Fruit fly (Drosophila melanogaster) whole organism, embryonic: ENCODE data around the gene Gcna.

Source experiments
- Abd-B ChIP-seq: fragments of 200-800 bp; sonication (Bioruptor generic); optimal IDR thresholded peaks from 2 replicates; lab custom pipeline; 2018; ENCODE audit warnings: missing biosample characterization, mild to moderate bottlenecking, missing genetic modification characterization, moderate library complexity
- Asciz ChIP-seq: fragments of 200-800 bp; sonication (Bioruptor generic); optimal IDR thresholded peaks from 2 replicates; lab custom pipeline; 2017; ENCODE audit warnings: missing biosample characterization, mild to moderate bottlenecking, missing genetic modification characterization, missing genetic modification reagents
- CG10147 ChIP-seq: fragments of 200-800 bp; sonication (Bioruptor generic); optimal IDR thresholded peaks from 2 replicates; lab custom pipeline; 2019; ENCODE audit warnings: missing biosample characterization, mild to moderate bottlenecking, missing genetic modification characterization, moderate library complexity
- CG1024 ChIP-seq: fragments of 200-800 bp; sonication (Bioruptor generic); IDR thresholded peaks from 2 replicates; pipeline ENCODE4 v1.3.6; 2022; ENCODE audit warnings: missing biosample characterization, missing genetic modification characterization
- CG10274 ChIP-seq: fragments of 200-800 bp; sonication (Bioruptor generic); optimal IDR thresholded peaks from 3 replicates; lab custom pipeline; 2017; ENCODE audit warnings: missing biosample characterization, mild to moderate bottlenecking, missing genetic modification characterization
- CG12155 ChIP-seq: fragments of 200-800 bp; sonication (Bioruptor generic); optimal IDR thresholded peaks from 3 replicates; lab custom pipeline; 2016; ENCODE audit warnings: missing biosample characterization, missing genetic modification characterization
- CG12236 ChIP-seq: fragments of 200-800 bp; sonication (Bioruptor generic); optimal IDR thresholded peaks from 2 replicates; lab custom pipeline; 2016; ENCODE audit warnings: missing biosample characterization, missing genetic modification characterization
- CG12299 ChIP-seq: fragments of 200-800 bp; sonication (Bioruptor generic); optimal IDR thresholded peaks from 2 replicates; lab custom pipeline; 2018; ENCODE audit warnings: missing biosample characterization, mild to moderate bottlenecking, missing genetic modification characterization
- CG1529 ChIP-seq: fragments of 200-800 bp; sonication (Bioruptor generic); optimal IDR thresholded peaks from 3 replicates; lab custom pipeline; 2018; ENCODE audit warnings: missing biosample characterization, missing genetic modification characterization
- CG15479 ChIP-seq: fragments of 200-800 bp; sonication (Bioruptor generic); optimal IDR thresholded peaks from 3 replicates; lab custom pipeline; 2019; ENCODE audit warnings: missing biosample characterization, mild to moderate bottlenecking, missing genetic modification characterization, moderate library complexity
- CG17359 ChIP-seq: fragments of 200-800 bp; sonication (Bioruptor generic); optimal IDR thresholded peaks from 3 replicates; lab custom pipeline; 2018; ENCODE audit warnings: missing biosample characterization, mild to moderate bottlenecking, missing genetic modification characterization, moderate library complexity
- CG2199 ChIP-seq: fragments of 200-800 bp; sonication (Bioruptor generic); IDR thresholded peaks from 3 replicates; pipeline ENCODE4 v1.3.6; 2022; ENCODE audit warnings: missing biosample characterization, missing genetic modification characterization
- CG32532 ChIP-seq: fragments of 200-800 bp; sonication (Bioruptor generic); IDR thresholded peaks from 2 replicates; pipeline ENCODE4 v1.3.6; 2022; ENCODE audit warnings: missing biosample characterization, missing genetic modification characterization
- CG33557 ChIP-seq: fragments of 200-800 bp; sonication (Bioruptor generic); optimal IDR thresholded peaks from 2 replicates; lab custom pipeline; 2019; ENCODE audit warnings: missing biosample characterization, mild to moderate bottlenecking, missing genetic modification characterization, moderate library complexity
- CG3726 ChIP-seq: fragments of 200-800 bp; sonication (Bioruptor generic); IDR thresholded peaks from 3 replicates; pipeline ENCODE4, ENCODE4 v1.3.6; 2022; ENCODE audit warnings: missing biosample characterization, missing genetic modification characterization
- CG4282 ChIP-seq: fragments of 200-800 bp; sonication (Bioruptor generic); optimal IDR thresholded peaks from 2 replicates; lab custom pipeline; 2016; ENCODE audit warnings: missing biosample characterization, missing genetic modification characterization
- CG4328 ChIP-seq: fragments of 200-800 bp; sonication (Bioruptor generic); optimal IDR thresholded peaks from 3 replicates; lab custom pipeline; 2017; ENCODE audit warnings: missing biosample characterization, missing genetic modification reagents, missing genetic modification characterization
- CG4617 ChIP-seq: fragments of 200-800 bp; sonication (Bioruptor generic); optimal IDR thresholded peaks from 3 replicates; lab custom pipeline; 2016; ENCODE audit warnings: missing biosample characterization, missing genetic modification characterization, borderline replicate concordance
- CG4730 ChIP-seq: fragments of 200-800 bp; sonication (Bioruptor generic); IDR thresholded peaks from 2 replicates; pipeline ENCODE4 v1.3.6; 2022; ENCODE audit warnings: missing biosample characterization, missing genetic modification characterization
- CG4820 ChIP-seq: fragments of 200-800 bp; sonication (Bioruptor generic); optimal IDR thresholded peaks from 3 replicates; lab custom pipeline; 2016; ENCODE audit warnings: missing biosample characterization, missing genetic modification characterization
- CG5180 ChIP-seq: fragments of 200-800 bp; sonication (Bioruptor generic); optimal IDR thresholded peaks from 3 replicates; lab custom pipeline; 2017; ENCODE audit warnings: missing biosample characterization, missing genetic modification characterization, mild to moderate bottlenecking, moderate library complexity, missing genetic modification reagents
- CG7963 ChIP-seq: fragments of 200-800 bp; sonication (Bioruptor generic); IDR thresholded peaks from 3 replicates; pipeline ENCODE4 v1.3.6; 2022; ENCODE audit warnings: missing biosample characterization, missing genetic modification characterization; ENCODE audit not compliant: partially characterized antibody
- CG8281 ChIP-seq: fragments of 200-800 bp; sonication (Bioruptor generic); optimal IDR thresholded peaks from 2 replicates; lab custom pipeline; 2018; ENCODE audit warnings: missing biosample characterization, mild to moderate bottlenecking, missing genetic modification characterization, moderate library complexity
- CG9437 ChIP-seq: fragments of 200-800 bp; sonication (Bioruptor generic); optimal IDR thresholded peaks from 2 replicates; lab custom pipeline; 2018; ENCODE audit warnings: missing biosample characterization, mild to moderate bottlenecking, missing genetic modification characterization
- Dp ChIP-seq: fragments of 200-800 bp; sonication (Bioruptor generic); optimal IDR thresholded peaks from 2 replicates; lab custom pipeline; 2018; ENCODE audit warnings: missing biosample characterization, mild to moderate bottlenecking, missing genetic modification characterization, moderate library complexity
- Drgx ChIP-seq: fragments of 200-800 bp; sonication (Bioruptor generic); IDR thresholded peaks from 2 replicates; pipeline ENCODE4 v1.3.6; 2022; ENCODE audit warnings: missing biosample characterization, missing genetic modification characterization
- Fer1 ChIP-seq: fragments of 200-800 bp; sonication (Bioruptor generic); optimal IDR thresholded peaks from 2 replicates; lab custom pipeline; 2017; ENCODE audit warnings: missing biosample characterization, mild to moderate bottlenecking, missing genetic modification characterization
- H15 ChIP-seq: fragments of 200-800 bp; sonication (Bioruptor generic); IDR thresholded peaks from 3 replicates; pipeline ENCODE4 v1.3.6; 2022; ENCODE audit warnings: missing biosample characterization, missing genetic modification characterization
- Hmx ChIP-seq: fragments of 200-800 bp; sonication (Bioruptor generic); optimal IDR thresholded peaks from 2 replicates; lab custom pipeline; 2016; ENCODE audit warnings: missing biosample characterization, missing genetic modification characterization
- MTF-1 ChIP-seq: fragments of 200-800 bp; sonication (Bioruptor generic); optimal IDR thresholded peaks from 2 replicates; lab custom pipeline; 2018; ENCODE audit warnings: missing biosample characterization, mild to moderate bottlenecking, missing genetic modification characterization, borderline replicate concordance
- NFAT ChIP-seq: fragments of 200-800 bp; sonication (Bioruptor generic); IDR thresholded peaks from 2 replicates; pipeline ENCODE4 v1.3.6; 2022; ENCODE audit warnings: missing biosample characterization, missing genetic modification characterization
- Optix ChIP-seq: fragments of 200-800 bp; sonication (Bioruptor generic); IDR thresholded peaks from 3 replicates; pipeline ENCODE4 v1.3.6; 2022; ENCODE audit warnings: missing biosample characterization, missing genetic modification characterization
- Xrp1 ChIP-seq: fragments of 200-800 bp; sonication (Bioruptor generic); IDR thresholded peaks from 2 replicates; pipeline ENCODE4 v1.3.6; 2022; ENCODE audit warnings: missing biosample characterization, missing genetic modification characterization
- ac ChIP-seq: fragments of 200-800 bp; sonication (Bioruptor generic); optimal IDR thresholded peaks from 3 replicates; lab custom pipeline; 2017; ENCODE audit warnings: missing biosample characterization, mild to moderate bottlenecking, missing genetic modification characterization
- ap ChIP-seq: fragments of 200-800 bp; sonication (Bioruptor generic); IDR thresholded peaks from 2 replicates; pipeline ENCODE4 v1.3.6; 2022; ENCODE audit warnings: missing biosample characterization, missing genetic modification characterization
- crc ChIP-seq: fragments of 200-800 bp; sonication (Bioruptor generic); optimal IDR thresholded peaks from 2 replicates; lab custom pipeline; 2016; ENCODE audit warnings: missing biosample characterization, missing genetic modification characterization
- ems ChIP-seq: fragments of 200-800 bp; sonication (Bioruptor generic); optimal IDR thresholded peaks from 3 replicates; lab custom pipeline; 2016; ENCODE audit warnings: missing biosample characterization, missing genetic modification characterization
- fru ChIP-seq: fragments of >200 bp; optimal IDR thresholded peaks from 2 replicates; lab custom pipeline; 2017
- gce ChIP-seq: fragments of 200-800 bp; sonication (Bioruptor generic); IDR thresholded peaks from 3 replicates; pipeline ENCODE4 v1.3.6; 2022; ENCODE audit warnings: missing biosample characterization, missing genetic modification characterization
- gcm2 ChIP-seq: fragments of 200-800 bp; sonication (Bioruptor generic); optimal IDR thresholded peaks from 2 replicates; lab custom pipeline; 2016; ENCODE audit warnings: missing biosample characterization, missing genetic modification characterization
- ham ChIP-seq: fragments of 200-800 bp; sonication (Bioruptor generic); IDR thresholded peaks from 2 replicates; pipeline ENCODE4 v1.3.6; 2022; ENCODE audit warnings: missing biosample characterization, missing genetic modification characterization
- lola ChIP-seq, 3 experiments: fragments of >200 bp in 2 of 3; fragments of 200-800 bp in 1 of 3; sonication (Bioruptor generic) in 1 of 3; optimal IDR thresholded peaks; 2 replicates each; lab custom pipeline; 2017 to 2019; ENCODE audit warnings: missing biosample characterization in 3 of 3, missing genetic modification characterization in 3 of 3, mild to moderate bottlenecking in 1 of 3, moderate library complexity in 1 of 3
- phol ChIP-seq: fragments of 200-800 bp; sonication (Bioruptor generic); optimal IDR thresholded peaks from 3 replicates; lab custom pipeline; 2018; ENCODE audit warnings: missing biosample characterization, mild to moderate bottlenecking, missing genetic modification characterization, moderate library complexity
- rib ChIP-seq: fragments of 200-800 bp; sonication (Bioruptor generic); IDR thresholded peaks from 2 replicates; pipeline ENCODE4 v1.3.6; 2022; ENCODE audit warnings: missing biosample characterization, missing genetic modification characterization
- toy ChIP-seq: fragments of 200-800 bp; sonication (Bioruptor generic); IDR thresholded peaks from 2 replicates; pipeline ENCODE4 v1.3.6; 2022; ENCODE audit warnings: missing biosample characterization, missing genetic modification characterization
- trh ChIP-seq: fragments of 200-800 bp; sonication (Bioruptor generic); optimal IDR thresholded peaks from 2 replicates; lab custom pipeline; 2016; ENCODE audit warnings: missing biosample characterization, missing genetic modification characterization
- vnd ChIP-seq: fragments of 200-800 bp; sonication (Bioruptor generic); IDR thresholded peaks from 3 replicates; pipeline ENCODE4 v1.3.6; 2022; ENCODE audit warnings: missing biosample characterization, missing genetic modification characterization; ENCODE audit not compliant: partially characterized antibody
- yki ChIP-seq: fragments of >200 bp; optimal IDR thresholded peaks from 3 replicates; lab custom pipeline; 2018
- zfh1 ChIP-seq: fragments of 200-800 bp; sonication (Bioruptor generic); IDR thresholded peaks from 3 replicates; pipeline ENCODE4 v1.3.6; 2022; ENCODE audit warnings: missing biosample characterization, missing genetic modification characterization
- zfh2 ChIP-seq: fragments of 200-800 bp; sonication (Bioruptor generic); optimal IDR thresholded peaks from 2 replicates; lab custom pipeline; 2016; ENCODE audit warnings: missing biosample characterization, missing genetic modification characterization

The Gcna gene

dm6 chrX:1830396-1831218 lies 35.0 kb downstream of the Gcna start (continued):
- TF ChIP-seq H15 (peak; percentile 98), CG4617 (GFP tag; lab: Kevin White, UChicago) (peak; percentile 89), CG12236 (GFP tag; lab: Kevin White, UChicago) (peak; percentile 82), ems (GFP tag; lab: Kevin White, UChicago) (peak; percentile 94), Fer1 (GFP tag; lab: Kevin White, UChicago) (peak; percentile 95), ac (GFP tag; lab: Kevin White, UChicago) (peak; percentile 74), CG17359 (tag; lab: Kevin White, UChicago) (peak; percentile 97), Dp (GFP tag; lab: Kevin White, UChicago) (peak; percentile 16), fru (lab: Kevin White, UChicago) (no peak), yki (no peak), crc (GFP tag; lab: Kevin White, UChicago) (peak; percentile 89), Optix (GFP tag; lab: Robert Waterston, UW) (peak; percentile 93), CG9437 (peak; percentile 93), MTF-1 (GFP tag; lab: Kevin White, UChicago) (peak; percentile 95), Drgx (GFP tag; lab: Robert Waterston, UW) (peak; percentile 99), CG5180 (GFP tag; lab: Kevin White, UChicago) (peak; percentile 83), phol (tag; lab: Kevin White, UChicago) (peak; percentile 94), CG7963 (GFP tag; lab: Robert Waterston, UW) (no peak), CG33557 (GFP tag; lab: Kevin White, UChicago) (peak; percentile 76), CG4820 (peak; percentile 90), NFAT (GFP tag; lab: Robert Waterston, UW) (peak; percentile 97), CG12155 (GFP tag; lab: Kevin White, UChicago) (peak; percentile 93), lola (GFP tag; optimal IDR thresholded peaks at IDR 0.05; lab: Kevin White, UChicago) (peak in 1 of 3 experiments; percentile 86), CG2199 (GFP tag; lab: Robert Waterston, UW) (peak; percentile 99), toy (GFP tag; lab: Robert Waterston, UW) (peak; percentile 90), CG10147 (GFP tag; lab: Kevin White, UChicago) (peak; percentile 94), CG12299 (tag; lab: Kevin White, UChicago) (peak; percentile 90), Asciz (GFP tag; lab: Kevin White, UChicago) (peak; percentile 90), CG4730 (GFP tag; lab: Robert Waterston, UW) (peak; percentile 96), CG1024 (GFP tag; lab: Robert Waterston, UW) (peak; percentile 93), vnd (GFP tag; lab: Robert Waterston, UW) (no peak), CG3726 (peak; percentile 95), CG10274 (peak; percentile 99), CG4282 (GFP tag; lab: Kevin White, UChicago) (peak; percentile 87), gce (GFP tag; lab: Robert Waterston, UW) (peak; percentile 98), trh (GFP tag; lab: Kevin White, UChicago) (peak; percentile 84), ham (GFP tag; lab: Robert Waterston, UW) (peak; percentile 82; the same call in 1 of the 2 replicates), Xrp1 (peak; percentile 97), gcm2 (GFP tag; lab: Kevin White, UChicago) (peak; percentile 95), CG1529 (GFP tag; lab: Kevin White, UChicago) (peak; percentile 88), rib (peak; percentile 96), Hmx (GFP tag; lab: Kevin White, UChicago) (peak; percentile 89), ap (GFP tag; lab: Robert Waterston, UW) (peak; percentile 96), CG15479 (GFP tag; lab: Kevin White, UChicago) (no peak), CG32532 (GFP tag; lab: Robert Waterston, UW) (peak; percentile 98), CG8281 (tag; lab: Kevin White, UChicago) (peak; percentile 81), zfh1 (GFP tag; lab: Robert Waterston, UW) (peak; percentile 98), Abd-B (GFP tag; lab: Kevin White, UChicago) (peak; percentile 94), CG4328 (GFP tag; lab: Kevin White, UChicago) (peak; percentile 92), zfh2 (GFP tag; lab: Kevin White, UChicago) (peak; percentile 96)
